Fruit fly (Drosophila melanogaster): ENCODE data around the gene CG42827.

DNA sequence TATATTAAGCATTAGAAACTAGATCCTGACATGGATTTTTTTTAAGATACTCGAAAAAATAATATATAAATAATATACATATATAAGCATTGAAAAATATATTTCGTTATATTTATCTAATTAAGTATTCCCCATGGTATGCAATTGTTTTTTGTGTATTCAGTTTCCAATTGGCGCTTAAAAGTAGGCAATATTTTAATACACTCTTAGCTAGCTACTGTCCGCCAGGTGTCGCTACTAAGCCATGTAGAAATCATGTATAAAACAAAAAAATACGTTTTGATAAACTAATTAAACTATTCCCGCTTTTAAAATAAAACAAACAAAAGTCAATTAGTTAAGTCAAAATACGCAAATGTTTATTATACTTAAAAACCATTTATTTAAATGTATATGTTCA lies 41.4 kb upstream of the CG42827 start:
- TF ChIP-seq CG8478 (optimal IDR thresholded peaks at IDR 0.05) (no peak), CTCF (optimal IDR thresholded peaks at IDR 0.05) (peak; percentile 74 to 93)

All from S2 (cell line).